Fruit fly (Drosophila melanogaster) whole organism, embryonic: ENCODE results near the gene CG14196.
A peak's percentile ranks its signal among the peaks of the same experiment; 100 is the strongest.

Source experiments
- CG10979 ChIP-seq: fragments of 200-800 bp; sonication (Bioruptor generic); optimal IDR thresholded peaks from 2 replicates; lab custom pipeline; 2018; ENCODE audit warnings: missing biosample characterization, mild to moderate bottlenecking, missing genetic modification characterization, moderate library complexity
- CG11696 ChIP-seq: fragments of 200-800 bp; sonication (Bioruptor generic); IDR thresholded peaks from 2 replicates; pipeline ENCODE4 v1.3.6; 2022; ENCODE audit warnings: missing biosample characterization, missing genetic modification characterization
- CG12155 ChIP-seq: fragments of 200-800 bp; sonication (Bioruptor generic); optimal IDR thresholded peaks from 3 replicates; lab custom pipeline; 2016; ENCODE audit warnings: missing biosample characterization, missing genetic modification characterization
- CG12391 ChIP-seq: fragments of 200-800 bp; sonication (Bioruptor generic); optimal IDR thresholded peaks from 3 replicates; lab custom pipeline; 2018; ENCODE audit warnings: missing biosample characterization, mild to moderate bottlenecking, missing genetic modification characterization, moderate library complexity
- CG14710 ChIP-seq: fragments of 200-800 bp; sonication (Bioruptor generic); optimal IDR thresholded peaks from 3 replicates; lab custom pipeline; 2019; ENCODE audit warnings: missing biosample characterization, mild to moderate bottlenecking, missing genetic modification characterization, moderate library complexity
- CG15269 ChIP-seq: fragments of 200-800 bp; sonication (Bioruptor generic); optimal IDR thresholded peaks from 2 replicates; lab custom pipeline; 2018; ENCODE audit warnings: missing biosample characterization, mild to moderate bottlenecking, missing genetic modification characterization, moderate library complexity
- CG15601 ChIP-seq: fragments of 200-800 bp; sonication (Bioruptor generic); optimal IDR thresholded peaks from 3 replicates; lab custom pipeline; 2019; ENCODE audit warnings: missing biosample characterization, mild to moderate bottlenecking, missing genetic modification characterization, moderate library complexity
- CG17361 ChIP-seq: fragments of 200-800 bp; sonication (Bioruptor generic); IDR thresholded peaks from 3 replicates; pipeline ENCODE4 v1.3.6; 2022; ENCODE audit warnings: missing biosample characterization, missing genetic modification characterization
- CG17829 ChIP-seq: fragments of 200-800 bp; optimal IDR thresholded peaks from 2 replicates; lab custom pipeline; 2019; ENCODE audit warnings: missing biosample characterization, mild to moderate bottlenecking, missing genetic modification characterization, moderate library complexity
- CG18262 ChIP-seq: fragments of 200-800 bp; optimal IDR thresholded peaks from 3 replicates; lab custom pipeline; 2019; ENCODE audit warnings: missing biosample characterization, mild to moderate bottlenecking, missing genetic modification characterization, moderate library complexity
- CG1832 ChIP-seq: fragments of 200-800 bp; sonication (Bioruptor generic); optimal IDR thresholded peaks from 2 replicates; lab custom pipeline; 2017; ENCODE audit warnings: missing biosample characterization, mild to moderate bottlenecking, missing genetic modification characterization, inconsistent platforms
- CG18764 ChIP-seq: fragments of 200-800 bp; sonication (Bioruptor generic); optimal IDR thresholded peaks from 3 replicates; lab custom pipeline; 2016; ENCODE audit warnings: missing biosample characterization, missing genetic modification characterization
- CG31441 ChIP-seq: fragments of 200-800 bp; sonication (Bioruptor generic); IDR thresholded peaks from 2 replicates; pipeline ENCODE4 v1.3.6; 2022; ENCODE audit warnings: missing biosample characterization, missing genetic modification characterization
- CG33557 ChIP-seq: fragments of 200-800 bp; sonication (Bioruptor generic); optimal IDR thresholded peaks from 2 replicates; lab custom pipeline; 2019; ENCODE audit warnings: missing biosample characterization, mild to moderate bottlenecking, missing genetic modification characterization, moderate library complexity
- CG3838 ChIP-seq: fragments of 200-800 bp; sonication (Bioruptor generic); optimal IDR thresholded peaks from 3 replicates; lab custom pipeline; 2016; ENCODE audit warnings: missing biosample characterization, missing genetic modification characterization
- CG4404 ChIP-seq: fragments of 200-800 bp; sonication (Bioruptor generic); IDR thresholded peaks from 2 replicates; pipeline ENCODE4 v1.3.6; 2022; ENCODE audit warnings: missing biosample characterization, missing genetic modification characterization
- CG6689 ChIP-seq: fragments of 200-800 bp; sonication (Bioruptor generic); IDR thresholded peaks from 2 replicates; pipeline ENCODE4 v1.3.6; 2022; ENCODE audit warnings: missing biosample characterization, missing genetic modification characterization
- CG8478 ChIP-seq: fragments of >200 bp; optimal IDR thresholded peaks from 2 replicates; lab custom pipeline; 2018
- CG8944 ChIP-seq: fragments of 200-800 bp; sonication (Bioruptor generic); optimal IDR thresholded peaks from 3 replicates; lab custom pipeline; 2016; ENCODE audit warnings: missing biosample characterization, missing genetic modification characterization
- Ets65A ChIP-seq: fragments of 200-800 bp; sonication (Bioruptor generic); peaks from one replicate; lab custom pipeline; 2016; ENCODE audit warnings: missing biosample characterization, missing genetic modification characterization
- H2.0 ChIP-seq: fragments of 200-800 bp; sonication (Bioruptor generic); IDR thresholded peaks from 2 replicates; pipeline ENCODE4 v1.3.6; 2022; ENCODE audit warnings: missing biosample characterization, missing genetic modification characterization
- HLHmδ ChIP-seq: fragments of 200-800 bp; sonication (Bioruptor generic); optimal IDR thresholded peaks from 2 replicates; lab custom pipeline; 2018; ENCODE audit warnings: missing biosample characterization, mild to moderate bottlenecking, missing genetic modification characterization, moderate library complexity
- Med ChIP-seq: fragments of 200-800 bp; sonication (Bioruptor generic); peaks from one replicate; lab custom pipeline; 2016; ENCODE audit warnings: missing biosample characterization, missing genetic modification characterization, mild to moderate bottlenecking, inconsistent platforms, moderate library complexity
- Meics ChIP-seq: fragments of 200-800 bp; sonication (Bioruptor generic); optimal IDR thresholded peaks from 2 replicates; lab custom pipeline; 2017; ENCODE audit warnings: missing biosample characterization, mild to moderate bottlenecking, missing genetic modification characterization
- Opbp ChIP-seq: fragments of 200-800 bp; sonication (Bioruptor generic); IDR thresholded peaks from 3 replicates; pipeline ENCODE4 v1.3.6; 2022; ENCODE audit warnings: missing biosample characterization, missing genetic modification characterization; ENCODE audit not compliant: partially characterized antibody
- PHDP ChIP-seq: fragments of 200-800 bp; sonication (Bioruptor generic); optimal IDR thresholded peaks from 3 replicates; lab custom pipeline; 2018; ENCODE audit warnings: missing biosample characterization, mild to moderate bottlenecking, missing genetic modification characterization, moderate library complexity
- Pdp1 ChIP-seq, 2 experiments: fragments of 200-800 bp; sonication (Bioruptor generic); optimal IDR thresholded peaks; 3 replicates each; lab custom pipeline; 2016; ENCODE audit warnings: missing biosample characterization in 2 of 2, missing genetic modification characterization in 2 of 2, mild to moderate bottlenecking in 1 of 2, moderate library complexity in 1 of 2
- Side ChIP-seq: fragments of 200-800 bp; sonication (Bioruptor generic); optimal IDR thresholded peaks from 2 replicates; lab custom pipeline; 2016; ENCODE audit warnings: missing biosample characterization, missing genetic modification characterization
- Sin3A ChIP-seq: fragments of >200 bp; optimal IDR thresholded peaks from 2 replicates; lab custom pipeline; 2018
- Sry-β ChIP-seq: fragments of 200-800 bp; sonication (Bioruptor generic); optimal IDR thresholded peaks from 2 replicates; lab custom pipeline; 2018; ENCODE audit warnings: missing biosample characterization, mild to moderate bottlenecking, missing genetic modification characterization, moderate library complexity
- Sry-δ ChIP-seq: fragments of 200-800 bp; sonication (Bioruptor generic); optimal IDR thresholded peaks from 2 replicates; lab custom pipeline; 2016; ENCODE audit warnings: missing biosample characterization, missing genetic modification characterization
- Ssrp ChIP-seq: fragments of 200-800 bp; sonication (Bioruptor generic); optimal IDR thresholded peaks from 2 replicates; lab custom pipeline; 2018; ENCODE audit warnings: missing biosample characterization, mild to moderate bottlenecking, missing genetic modification characterization, moderate library complexity
- Tbp ChIP-seq: fragments of >200 bp; optimal IDR thresholded peaks from 2 replicates; lab custom pipeline; 2018; ENCODE audit warnings: missing biosample characterization, missing genetic modification characterization
- Trl ChIP-seq, 3 experiments: fragments of >200 bp in 2 of 3; fragments of 200-800 bp in 1 of 3; sonication (Bioruptor generic) in 1 of 3; optimal IDR thresholded peaks; 2 replicates in 1 of 3; 3 replicates in 2 of 3; lab custom pipeline; 2016 to 2017; ENCODE audit warnings: missing biosample characterization in 1 of 3, missing genetic modification characterization in 1 of 3
- bcd ChIP-seq: fragments of 200-800 bp; sonication (Bioruptor generic); optimal IDR thresholded peaks from 2 replicates; lab custom pipeline; 2017; ENCODE audit warnings: missing biosample characterization, mild to moderate bottlenecking, missing genetic modification characterization
- bowl ChIP-seq: fragments of 200-800 bp; sonication (Bioruptor generic); IDR thresholded peaks from 2 replicates; pipeline ENCODE4 v1.3.6; 2022; ENCODE audit warnings: missing biosample characterization, missing genetic modification characterization
- cg ChIP-seq: fragments of 200-800 bp; sonication (Bioruptor generic); optimal IDR thresholded peaks from 3 replicates; lab custom pipeline; 2019; ENCODE audit warnings: missing biosample characterization, mild to moderate bottlenecking, missing genetic modification characterization, moderate library complexity
- dati ChIP-seq: fragments of 200-800 bp; sonication (Bioruptor generic); IDR thresholded peaks from 2 replicates; pipeline ENCODE4 v1.3.6; 2022; ENCODE audit warnings: missing biosample characterization, missing genetic modification characterization
- dmrt99B ChIP-seq: fragments of 200-800 bp; sonication (Bioruptor generic); optimal IDR thresholded peaks from 2 replicates; lab custom pipeline; 2018; ENCODE audit warnings: missing biosample characterization, mild to moderate bottlenecking, missing genetic modification characterization, moderate library complexity
- lbe ChIP-seq: fragments of 200-800 bp; sonication (Bioruptor generic); optimal IDR thresholded peaks from 2 replicates; lab custom pipeline; 2016; ENCODE audit warnings: missing biosample characterization, mild to moderate bottlenecking, missing genetic modification characterization
- maf-S ChIP-seq: fragments of 200-800 bp; sonication (Bioruptor generic); optimal IDR thresholded peaks from 2 replicates; lab custom pipeline; 2016; ENCODE audit warnings: missing biosample characterization, missing genetic modification characterization
- pan ChIP-seq, 4 experiments: fragments of >200 bp in 3 of 4; fragments of 200-800 bp in 1 of 4; sonication (Bioruptor generic) in 1 of 4; optimal IDR thresholded peaks in 3 of 4; IDR thresholded peaks in 1 of 4; 2 replicates each; pipeline versions ENCODE4 v1.3.6 to Lab custom; 2017 to 2022; ENCODE audit warnings: missing biosample characterization in 2 of 4, missing genetic modification characterization in 2 of 4, mixed read lengths in 1 of 4
- ranshi ChIP-seq: fragments of 200-800 bp; sonication (Bioruptor generic); IDR thresholded peaks from 2 replicates; pipeline ENCODE4 v1.3.6; 2022; ENCODE audit warnings: missing biosample characterization, missing genetic modification characterization
- row ChIP-seq: fragments of 200-800 bp; sonication (Bioruptor generic); IDR thresholded peaks from 3 replicates; pipeline ENCODE4 v1.3.6; 2022; ENCODE audit warnings: missing biosample characterization, missing genetic modification characterization
- sens ChIP-seq: fragments of 200-800 bp; sonication (Bioruptor generic); peaks from one replicate; lab custom pipeline; 2016; ENCODE audit warnings: missing biosample characterization, missing genetic modification characterization
- slou ChIP-seq: fragments of 200-800 bp; sonication (Bioruptor generic); optimal IDR thresholded peaks from 3 replicates; lab custom pipeline; 2016; ENCODE audit warnings: missing biosample characterization, missing genetic modification characterization
- stc ChIP-seq: fragments of 200-800 bp; sonication (Bioruptor generic); IDR thresholded peaks from 2 replicates; pipeline ENCODE4 v1.3.6; 2022; ENCODE audit warnings: missing biosample characterization, missing genetic modification characterization
- unc-4 ChIP-seq: fragments of 200-800 bp; sonication (Bioruptor generic); IDR thresholded peaks from 2 replicates; pipeline ENCODE4 v1.3.6; 2022; ENCODE audit warnings: missing biosample characterization, missing genetic modification characterization; ENCODE audit not compliant: partially characterized antibody
- vvl ChIP-seq: fragments of 200-800 bp; sonication (Bioruptor generic); IDR thresholded peaks from 2 replicates; pipeline ENCODE4 v1.3.6; 2022; ENCODE audit warnings: missing biosample characterization, missing genetic modification characterization

CG14196 gene

DNA sequence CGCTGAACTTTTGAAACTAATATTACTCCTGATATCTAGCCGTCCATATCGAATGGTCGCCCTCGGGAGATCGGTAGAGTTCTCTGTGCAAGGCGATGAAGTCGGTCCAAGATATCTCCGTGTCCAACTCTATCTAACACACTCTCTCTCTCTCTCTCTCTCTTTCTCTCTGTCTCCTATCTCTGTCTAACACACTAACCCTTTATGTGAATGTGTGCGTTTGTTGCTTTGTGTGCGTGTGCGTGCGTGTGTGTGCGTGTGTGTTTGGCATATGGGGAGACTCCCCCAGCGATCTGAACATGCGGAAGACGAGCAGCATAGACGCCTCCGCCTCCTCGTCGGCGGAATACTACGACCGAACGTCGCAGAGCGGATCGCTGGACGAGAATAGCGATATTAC, 22.8 kb upstream of the CG14196 start:
- TF ChIP-seq Trl (optimal IDR thresholded peaks at IDR 0.05; lab: Kevin White, UChicago) (peak in 1 of 2 experiments; percentile 43), Trl (GFP tag; optimal IDR thresholded peaks at IDR 0.05; lab: Kevin White, UChicago) (no peak), unc-4 (GFP tag; lab: Robert Waterston, UW) (no peak), CG18764 (GFP tag; lab: Kevin White, UChicago) (no peak), cg (GFP tag; lab: Kevin White, UChicago) (peak; percentile 91), CG1832 (GFP tag; lab: Kevin White, UChicago) (peak; percentile 66), Med (peak; percentile 23)
- TF ChIP-seq, all 482 proteins: peak for 4

DNA sequence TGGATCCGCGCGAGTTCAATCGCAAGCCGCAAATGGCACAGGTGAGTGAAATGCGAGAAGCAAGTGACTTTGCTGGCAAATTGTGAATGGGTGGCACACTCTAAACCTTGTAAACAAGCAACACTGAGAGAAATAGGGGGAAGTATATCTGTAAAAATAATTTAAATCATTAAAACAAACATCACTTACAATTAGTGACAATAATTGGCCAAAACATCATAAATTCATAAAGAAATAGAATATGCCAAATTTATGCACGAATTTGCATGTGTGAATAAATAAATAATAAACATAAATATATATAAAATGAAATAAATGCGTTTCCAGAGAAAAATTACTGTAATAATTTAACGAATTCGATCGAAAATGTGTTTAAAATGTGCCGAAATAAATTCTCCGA, 20.9 kb upstream of the CG14196 start:
- TF ChIP-seq CG12155 (no peak), vvl (GFP tag; lab: Robert Waterston, UW) (peak; percentile 20; the same call in 1 of the 2 replicates), Pdp1 (GFP tag; optimal IDR thresholded peaks at IDR 0.05; lab: Kevin White, UChicago) (no peak), CG8944 (no peak), CG11696 (GFP tag; lab: Robert Waterston, UW) (no peak), sens (GFP tag; lab: Kevin White, UChicago) (peak; percentile 54), PHDP (tag; lab: Kevin White, UChicago) (peak; percentile 24), slou (GFP tag; lab: Kevin White, UChicago) (no peak), CG10979 (tag; lab: Kevin White, UChicago) (peak; percentile 25), ranshi (GFP tag; lab: Robert Waterston, UW) (no peak), row (GFP tag; lab: Robert Waterston, UW) (no peak), bowl (GFP tag; lab: Robert Waterston, UW) (no peak), Tbp (no peak), CG8478 (lab: Kevin White, UChicago) (no peak), CG18262 (tag; lab: Kevin White, UChicago) (peak; percentile 47), H2.0 (GFP tag; lab: Robert Waterston, UW) (no peak), Meics (GFP tag; lab: Kevin White, UChicago) (peak; percentile 21), CG15601 (tag; lab: Kevin White, UChicago) (no peak), Side (GFP tag; lab: Kevin White, UChicago) (no peak), CG33557 (GFP tag; lab: Kevin White, UChicago) (no peak), Ets65A (GFP tag; lab: Kevin White, UChicago) (no peak), CG4404 (GFP tag; lab: Robert Waterston, UW) (no peak), Sin3A (lab: Kevin White, UChicago) (no peak), maf-S (GFP tag; lab: Kevin White, UChicago) (no peak), CG6689 (GFP tag; lab: Robert Waterston, UW) (0 out of 2 replicates have a peak, but pooled peaks have one; percentile 16), CG12391 (tag; lab: Kevin White, UChicago) (peak; percentile 32), dati (GFP tag; lab: Robert Waterston, UW) (no peak), Ssrp (peak; percentile 6), bcd (GFP tag; lab: Kevin White, UChicago) (no peak), CG17829 (tag; lab: Kevin White, UChicago) (peak; percentile 6), Opbp (no peak), CG14710 (tag; lab: Kevin White, UChicago) (peak; percentile 20), HLHmδ (GFP tag; lab: Kevin White, UChicago) (no peak), pan (optimal IDR thresholded peaks at IDR 0.05; lab: Kevin White, UChicago) (no peak), pan (GFP tag; optimal IDR thresholded peaks at IDR 0.05 in 1 of 2, IDR thresholded peaks at IDR 0.05 in 1 of 2) (peak in 1 of 2 experiments; percentile 50), Sry-β (GFP tag; lab: Kevin White, UChicago) (no peak), lbe (GFP tag; lab: Kevin White, UChicago) (no peak), dmrt99B (peak; percentile 45), CG17361 (0 out of 3 replicates have a peak, but pooled peaks have one; percentile 30), CG15269 (tag; lab: Kevin White, UChicago) (peak; percentile 35), Sry-δ (GFP tag; lab: Kevin White, UChicago) (no peak), CG3838 (no peak), stc (0 out of 2 replicates have a peak, but pooled peaks have one; percentile 22), CG31441 (GFP tag; lab: Robert Waterston, UW) (no peak; the same call in 1 of the 2 replicates)
